Fruit fly (Drosophila melanogaster) whole organism, wandering third instar larva: ENCODE data around the gene CNMa.

Source experiments
- Abd-B ChIP-seq: fragments of >200 bp; optimal IDR thresholded peaks from 2 replicates; lab custom pipeline; 2017; ENCODE audit warnings: missing biosample characterization, missing genetic modification characterization
- CG32264 ChIP-seq: fragments of 200-800 bp; sonication (Bioruptor generic); optimal IDR thresholded peaks from 2 replicates; lab custom pipeline; 2016; ENCODE audit warnings: missing biosample characterization, missing genetic modification characterization
- CG9705 ChIP-seq: fragments of 200-800 bp; sonication (Bioruptor generic); optimal IDR thresholded peaks from 2 replicates; lab custom pipeline; 2018; ENCODE audit warnings: missing biosample characterization, mild to moderate bottlenecking, missing genetic modification characterization
- CrebA ChIP-seq: fragments of 200-800 bp; sonication (Bioruptor generic); optimal IDR thresholded peaks from 2 replicates; lab custom pipeline; 2016; ENCODE audit warnings: missing biosample characterization, mild to moderate bottlenecking, missing genetic modification characterization, borderline replicate concordance
- Dfd ChIP-seq: fragments of >200 bp; optimal IDR thresholded peaks from 2 replicates; lab custom pipeline; 2017; ENCODE audit warnings: missing biosample characterization, missing genetic modification characterization
- Dif ChIP-seq: fragments of 200-275, 200-300 bp; sonication (Bioruptor generic); optimal IDR thresholded peaks from 2 replicates; lab custom pipeline; 2018; ENCODE audit warnings: missing biosample characterization, missing genetic modification characterization; ENCODE audit not compliant: partially characterized antibody
- GATAd ChIP-seq: sonication (Bioruptor generic); optimal IDR thresholded peaks from 2 replicates; lab custom pipeline; 2016; ENCODE audit warnings: missing biosample characterization, missing genetic modification characterization
- HLH106 ChIP-seq: fragments of 200-800 bp; optimal IDR thresholded peaks from 3 replicates; lab custom pipeline; 2019; ENCODE audit warnings: missing biosample characterization, mild to moderate bottlenecking, missing genetic modification characterization, moderate library complexity
- Hnf4 ChIP-seq: fragments of 200-800 bp; sonication (Bioruptor generic); optimal IDR thresholded peaks from 2 replicates; lab custom pipeline; 2016; ENCODE audit warnings: missing biosample characterization, mild to moderate bottlenecking, missing genetic modification characterization
- Hr78 ChIP-seq: fragments of >200 bp; optimal IDR thresholded peaks from 2 replicates; lab custom pipeline; 2017; ENCODE audit warnings: missing biosample characterization, missing genetic modification characterization
- Hr83 ChIP-seq: fragments of 200-300 bp; sonication (Bioruptor generic); optimal IDR thresholded peaks from 2 replicates; lab custom pipeline; 2016; ENCODE audit warnings: missing biosample characterization, mild to moderate bottlenecking, missing genetic modification characterization, moderate library complexity; ENCODE audit not compliant: poor library complexity, severe bottlenecking
- Jra ChIP-seq: sonication (Bioruptor generic); optimal IDR thresholded peaks from 2 replicates; lab custom pipeline; 2016; ENCODE audit warnings: missing biosample characterization, missing genetic modification characterization
- Mio ChIP-seq: sonication (Bioruptor generic); optimal IDR thresholded peaks from 2 replicates; lab custom pipeline; 2016; ENCODE audit warnings: missing biosample characterization, missing genetic modification characterization
- Myc ChIP-seq: fragments of >200 bp; optimal IDR thresholded peaks from 2 replicates; lab custom pipeline; 2017
- N ChIP-seq: fragments of >200 bp; optimal IDR thresholded peaks from 2 replicates; lab custom pipeline; 2018; ENCODE audit warnings: missing biosample characterization, missing external identifiers, missing genetic modification characterization
- OdsH ChIP-seq: fragments of 200-800 bp; sonication (Bioruptor generic); optimal IDR thresholded peaks from 2 replicates; lab custom pipeline; 2016; ENCODE audit warnings: missing biosample characterization, mild to moderate bottlenecking, missing genetic modification characterization
- Rel ChIP-seq, 2 experiments: fragments of 200-800 bp; sonication (Bioruptor generic) in 1 of 2; optimal IDR thresholded peaks; 2 replicates in 1 of 2; 3 replicates in 1 of 2; lab custom pipeline; 2016 to 2019; ENCODE audit warnings: mild to moderate bottlenecking in 2 of 2, missing biosample characterization in 2 of 2, missing genetic modification characterization in 2 of 2, moderate library complexity in 1 of 2
- Sp1 ChIP-seq: fragments of 200-800 bp; sonication (Bioruptor generic); optimal IDR thresholded peaks from 3 replicates; lab custom pipeline; 2019; ENCODE audit warnings: missing biosample characterization, mild to moderate bottlenecking, missing genetic modification characterization, moderate library complexity
- Vsx2 ChIP-seq: fragments of 200-300, 225-300 bp; sonication (Bioruptor generic); optimal IDR thresholded peaks from 2 replicates; lab custom pipeline; 2018; ENCODE audit warnings: missing biosample characterization, missing genetic modification characterization; ENCODE audit not compliant: partially characterized antibody
- br ChIP-seq: fragments of 200-800 bp; sonication (Bioruptor generic); optimal IDR thresholded peaks from 2 replicates; lab custom pipeline; 2016; ENCODE audit warnings: missing biosample characterization, missing genetic modification characterization
- brk ChIP-seq: fragments of 200-800 bp; sonication (Bioruptor generic); optimal IDR thresholded peaks from 2 replicates; lab custom pipeline; 2016; ENCODE audit warnings: missing biosample characterization, mild to moderate bottlenecking, missing genetic modification characterization
- dl ChIP-seq, 2 experiments: fragments of 175-275, 200-275 bp in 1 of 2; fragments of 200-275 bp in 1 of 2; sonication (Bioruptor generic); optimal IDR thresholded peaks; lab custom pipeline; 2018; ENCODE audit warnings: mild to moderate bottlenecking in 2 of 2, missing biosample characterization in 2 of 2, missing genetic modification characterization in 2 of 2, moderate library complexity in 2 of 2; ENCODE audit not compliant: partially characterized antibody in 2 of 2, insufficient read depth in 1 of 2
- dmrt93B ChIP-seq: fragments of 200-800 bp; sonication (Bioruptor generic); optimal IDR thresholded peaks from 2 replicates; lab custom pipeline; 2018; ENCODE audit warnings: missing biosample characterization, mild to moderate bottlenecking, missing genetic modification characterization
- dsf ChIP-seq: sonication (Bioruptor generic); optimal IDR thresholded peaks from 2 replicates; lab custom pipeline; 2016; ENCODE audit warnings: missing biosample characterization, missing genetic modification characterization, borderline replicate concordance
- ey ChIP-seq: fragments of 200-800 bp; sonication (Bioruptor generic); optimal IDR thresholded peaks from 2 replicates; lab custom pipeline; 2016; ENCODE audit warnings: missing biosample characterization, missing genetic modification characterization
- foxo ChIP-seq, 2 experiments: fragments of 200-800 bp; sonication (Bioruptor generic); optimal IDR thresholded peaks; 2 replicates in 1 of 2; 3 replicates in 1 of 2; lab custom pipeline; 2016 to 2017; ENCODE audit warnings: missing biosample characterization in 2 of 2, missing genetic modification characterization in 2 of 2
- fru ChIP-seq: fragments of 200-800 bp; sonication (Bioruptor generic); optimal IDR thresholded peaks from 3 replicates; lab custom pipeline; 2016; ENCODE audit warnings: missing biosample characterization, mild to moderate bottlenecking, missing genetic modification characterization
- h ChIP-seq: fragments of 200-800 bp; sonication (Bioruptor generic); optimal IDR thresholded peaks from 3 replicates; lab custom pipeline; 2016; ENCODE audit warnings: missing biosample characterization, mild to moderate bottlenecking, missing genetic modification characterization
- jim ChIP-seq: fragments of 175-275, 200-325 bp; sonication (Bioruptor generic); optimal IDR thresholded peaks from 2 replicates; lab custom pipeline; 2016; ENCODE audit warnings: missing biosample characterization, mild to moderate bottlenecking, missing genetic modification characterization
- lola ChIP-seq: fragments of >200 bp; optimal IDR thresholded peaks from 2 replicates; lab custom pipeline; 2017; ENCODE audit warnings: missing biosample characterization, missing genetic modification characterization
- pan ChIP-seq: fragments of >200 bp; optimal IDR thresholded peaks from 2 replicates; lab custom pipeline; 2017
- psq ChIP-seq: fragments of 200-800 bp; sonication (Bioruptor generic); optimal IDR thresholded peaks from 3 replicates; lab custom pipeline; 2017; ENCODE audit warnings: missing biosample characterization, mild to moderate bottlenecking, missing genetic modification characterization, moderate library complexity
- rgr ChIP-seq: fragments of 200-800 bp; sonication (Bioruptor generic); optimal IDR thresholded peaks from 3 replicates; lab custom pipeline; 2016; ENCODE audit warnings: missing biosample characterization, mild to moderate bottlenecking, missing genetic modification characterization
- sage ChIP-seq: fragments of 200-800 bp; sonication (Bioruptor generic); optimal IDR thresholded peaks from 2 replicates; lab custom pipeline; 2016; ENCODE audit warnings: missing biosample characterization, mild to moderate bottlenecking, missing genetic modification characterization
- sv ChIP-seq: fragments of 200-800 bp; sonication (Bioruptor generic); optimal IDR thresholded peaks from 3 replicates; lab custom pipeline; 2016; ENCODE audit warnings: missing biosample characterization, missing genetic modification characterization
- tai ChIP-seq: sonication (Bioruptor generic); optimal IDR thresholded peaks from 2 replicates; lab custom pipeline; 2016; ENCODE audit warnings: missing biosample characterization, missing genetic modification characterization
- usp ChIP-seq: fragments of >200 bp; optimal IDR thresholded peaks from 2 replicates; lab custom pipeline; 2017; ENCODE audit warnings: missing biosample characterization, missing genetic modification characterization
- woc ChIP-seq: sonication (Bioruptor generic); optimal IDR thresholded peaks from 2 replicates; lab custom pipeline; 2016; ENCODE audit warnings: missing biosample characterization, mild to moderate bottlenecking, missing genetic modification characterization

CNMa gene

DNA sequence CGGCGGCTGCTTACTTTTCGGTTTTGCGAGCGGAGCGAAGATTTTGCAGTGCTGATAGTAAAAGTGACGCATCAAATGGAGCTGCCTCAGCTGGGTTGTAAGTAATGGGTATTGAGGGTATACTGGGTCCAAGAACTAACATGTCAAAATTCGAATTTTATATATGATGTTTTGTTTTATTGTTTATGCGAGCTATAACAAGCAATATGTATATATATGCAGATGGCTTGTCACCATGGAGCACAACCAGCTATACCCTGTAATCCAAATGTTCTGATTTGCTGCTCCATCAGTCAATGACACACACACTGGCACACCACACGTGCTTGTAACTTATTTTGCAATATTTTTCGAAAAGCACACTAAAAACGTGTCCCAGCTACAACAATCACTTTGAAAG lies 25.9 kb downstream of the CNMa start:
- TF ChIP-seq CG9705 (GFP tag; lab: Kevin White, UChicago) (no peak), usp (no peak), Rel (GFP tag; optimal IDR thresholded peaks at IDR 0.05; lab: Kevin White, UChicago) (no peak), Rel (tag; optimal IDR thresholded peaks at IDR 0.05; lab: Kevin White, UChicago) (no peak), fru (GFP tag; lab: Kevin White, UChicago) (peak; percentile 69), lola (GFP tag; lab: Kevin White, UChicago) (no peak), Mio (GFP tag; lab: Kevin White, UChicago) (no peak), tai (no peak), Abd-B (GFP tag; lab: Kevin White, UChicago) (no peak), Dfd (GFP tag; lab: Kevin White, UChicago) (no peak), brk (no peak), Hr78 (GFP tag; lab: Kevin White, UChicago) (no peak), N (GFP tag; lab: Kevin White, UChicago) (no peak), Jra (GFP tag; lab: Kevin White, UChicago) (no peak), Sp1 (GFP tag; lab: Kevin White, UChicago) (peak; percentile 51), br (GFP tag; lab: Kevin White, UChicago) (peak; percentile 41), OdsH (peak; percentile 57), sage (GFP tag; lab: Kevin White, UChicago) (no peak), CrebA (no peak), ey (GFP tag; lab: Kevin White, UChicago) (peak; percentile 55), dsf (GFP tag; lab: Kevin White, UChicago) (no peak), rgr (GFP tag; lab: Kevin White, UChicago) (peak; percentile 53), sv (no peak), foxo (GFP tag; optimal IDR thresholded peaks at IDR 0.05; lab: Kevin White, UChicago) (peak in 1 of 2 experiments; percentile 69), Hnf4 (GFP tag; lab: Kevin White, UChicago) (peak; percentile 40), CG32264 (GFP tag; lab: Kevin White, UChicago) (no peak), dl (GFP tag; optimal IDR thresholded peaks at IDR 0.05; lab: Kevin White, UChicago; ENCODE audit: insufficient read depth in 1 of 2, partially characterized antibody in 2 of 2) (no peak), pan (no peak), Myc (no peak), woc (GFP tag; lab: Kevin White, UChicago) (peak; percentile 23), jim (GFP tag; lab: Kevin White, UChicago) (no peak), Hr83 (GFP tag; lab: Kevin White, UChicago) (no peak), h (peak; percentile 59), GATAd (GFP tag; lab: Kevin White, UChicago) (no peak), HLH106 (tag; lab: Kevin White, UChicago) (peak; percentile 62), psq (GFP tag; lab: Kevin White, UChicago) (no peak), Dif (no peak), Vsx2 (GFP tag; lab: Kevin White, UChicago) (no peak), dmrt93B (GFP tag; lab: Kevin White, UChicago) (no peak)

DNA sequence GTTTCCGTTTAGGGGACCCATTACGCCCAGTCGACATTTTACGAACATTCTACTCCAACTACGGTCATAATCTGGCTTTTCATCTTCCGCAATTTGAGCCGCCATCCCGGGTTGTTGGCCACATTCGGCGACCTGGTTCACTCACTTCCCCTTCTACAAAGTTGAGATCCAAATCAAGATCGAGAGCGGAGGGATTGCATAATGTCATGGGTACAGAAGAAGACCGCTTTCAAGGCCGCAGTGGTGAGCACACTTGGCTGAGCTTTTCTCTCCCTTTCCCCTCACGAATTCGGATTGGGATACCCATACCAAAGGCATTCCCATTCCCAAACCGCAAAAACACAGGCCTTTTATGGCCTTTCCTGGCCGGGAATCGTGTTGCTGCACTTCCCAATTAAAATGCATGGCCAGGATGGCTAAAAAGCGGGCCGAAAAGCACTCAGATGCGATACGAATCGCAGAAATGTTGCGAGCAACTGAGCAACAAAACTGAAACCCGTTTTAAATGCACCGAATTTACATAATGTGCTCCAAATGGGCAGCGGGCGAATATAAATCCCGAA lies 27.5 kb downstream of the CNMa start:
- peak; percentile 6 for TF ChIP-seq Rel (GFP tag; optimal IDR thresholded peaks at IDR 0.05; lab: Kevin White, UChicago)
- no peak for TF ChIP-seq Rel (tag; optimal IDR thresholded peaks at IDR 0.05; lab: Kevin White, UChicago)
- no peak for TF ChIP-seq Myc
- no peak for TF ChIP-seq Dfd (GFP tag; lab: Kevin White, UChicago)
- TF ChIP-seq psq (GFP tag; lab: Kevin White, UChicago), result no peak

DNA sequence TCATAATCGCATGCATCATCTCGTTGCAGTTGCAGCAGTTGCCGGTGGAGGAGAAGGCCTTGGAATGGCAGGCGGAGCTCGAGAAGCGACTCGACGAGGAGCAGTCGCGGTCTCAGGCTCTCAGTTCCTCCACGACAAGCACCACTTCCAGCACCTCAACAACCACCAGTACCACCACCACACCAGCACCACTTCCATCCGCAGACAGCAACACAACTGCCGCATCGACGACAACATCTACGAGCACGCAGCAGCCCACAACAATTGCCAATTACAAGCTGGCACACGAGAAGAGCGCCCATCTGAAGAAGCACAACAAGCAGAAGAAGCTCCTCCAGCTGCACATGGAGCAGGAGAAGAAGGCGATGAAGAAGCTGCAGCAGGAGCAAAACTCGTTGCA lies 33.0 kb downstream of the CNMa start:
- TF ChIP-seq br (GFP tag; lab: Kevin White, UChicago) (no peak), dsf (GFP tag; lab: Kevin White, UChicago) (no peak), OdsH (no peak), pan (no peak), sage (GFP tag; lab: Kevin White, UChicago) (no peak), Dif (no peak), N (GFP tag; lab: Kevin White, UChicago) (no peak), usp (no peak), fru (GFP tag; lab: Kevin White, UChicago) (no peak), Dfd (GFP tag; lab: Kevin White, UChicago) (no peak), Jra (GFP tag; lab: Kevin White, UChicago) (no peak), Sp1 (GFP tag; lab: Kevin White, UChicago) (no peak), woc (GFP tag; lab: Kevin White, UChicago) (no peak), foxo (GFP tag; optimal IDR thresholded peaks at IDR 0.05; lab: Kevin White, UChicago) (no peak), Vsx2 (GFP tag; lab: Kevin White, UChicago) (no peak), h (no peak), GATAd (GFP tag; lab: Kevin White, UChicago) (no peak), Myc (no peak), CG9705 (GFP tag; lab: Kevin White, UChicago) (no peak)
